Worm (Caenorhabditis elegans): ENCODE measurements around the gene clec-85.

DNA sequence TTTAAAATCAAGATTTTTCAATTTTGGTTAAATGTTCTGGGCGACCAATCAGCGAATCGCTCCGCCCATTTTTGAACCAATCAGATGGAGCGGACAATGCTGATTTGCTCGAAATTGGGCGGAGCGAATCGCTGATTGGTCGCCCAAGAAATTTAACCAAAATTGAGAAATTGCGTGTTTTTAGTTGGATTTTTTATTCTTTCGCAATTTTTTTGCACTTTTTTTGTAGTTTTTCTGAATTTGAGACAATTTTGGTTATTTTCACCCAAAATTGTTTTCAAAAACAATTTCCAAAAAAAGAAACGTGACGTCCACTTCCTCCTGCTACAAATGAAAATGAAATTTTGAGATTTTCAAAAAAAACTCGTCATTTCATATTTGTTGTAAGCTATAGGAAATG lies 36.0 kb downstream of the clec-85 start, which contains the start of gene dml-1:
- TF ChIP-seq hmbx-1 (tag; optimal IDR thresholded peaks at IDR 0.05) (no peak), F13C5.2 (tag; optimal IDR thresholded peaks at IDR 0.05) (no peak), ceh-36 (tag; optimal IDR thresholded peaks at IDR 0.05) (no peak), ama-1 (optimal IDR thresholded peaks at IDR 0.05) (no peak)
